Fruit fly (Drosophila melanogaster): ENCODE measurements around the gene S.

The S gene

DNA sequence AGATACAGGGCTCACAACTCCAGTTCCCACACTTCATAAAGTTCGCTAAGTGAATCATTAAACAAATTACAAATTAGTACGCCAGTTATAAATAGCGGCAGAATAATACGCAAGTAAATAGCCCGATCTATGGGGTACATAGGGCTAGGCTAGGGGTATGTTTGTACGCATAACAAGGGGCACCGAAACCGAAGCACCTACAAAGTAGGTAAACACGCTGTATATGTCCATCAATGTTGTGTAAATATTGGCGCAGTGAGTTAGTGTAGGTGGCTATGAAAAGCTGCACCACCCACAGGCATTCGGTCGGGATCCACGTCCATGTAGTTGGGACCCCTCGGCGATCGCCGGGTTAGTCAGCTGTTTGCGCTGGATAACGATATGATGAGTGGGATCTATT lies 5.4 kb downstream of the S start (continued):
- TF ChIP-seq sob (GFP tag; IDR thresholded peaks at IDR 0.05), result peak; percentile 94
- peak; percentile 98 for TF ChIP-seq Kr (GFP tag; optimal IDR thresholded peaks at IDR 0.05)
- peak; percentile 97 for TF ChIP-seq CG1792 (GFP tag; optimal IDR thresholded peaks at IDR 0.05)
- TF ChIP-seq CG8944 (GFP tag; optimal IDR thresholded peaks at IDR 0.05), result peak; percentile 92
- TF ChIP-seq abd-A (tag; optimal IDR thresholded peaks at IDR 0.05), result peak; percentile 43
- TF ChIP-seq Asciz (GFP tag; optimal IDR thresholded peaks at IDR 0.05), result peak; percentile 98
- peak; percentile 94 for TF ChIP-seq CG12659 (GFP tag; optimal IDR thresholded peaks at IDR 0.05)
- TF ChIP-seq Hmr (GFP tag; optimal IDR thresholded peaks at IDR 0.05), result peak; percentile 94
- TF ChIP-seq CG3847 (GFP tag; IDR thresholded peaks at IDR 0.05), result peak; percentile 75
- peak; percentile 52 for TF ChIP-seq nom (GFP tag; optimal IDR thresholded peaks at IDR 0.05)
- TF ChIP-seq CG1647 (GFP tag; optimal IDR thresholded peaks at IDR 0.05), result peak; percentile 94
- TF ChIP-seq Ets65A (GFP tag), result peak; percentile 95
- peak; percentile 91 for TF ChIP-seq CG31441 (GFP tag; IDR thresholded peaks at IDR 0.05)
- no peak for TF ChIP-seq Dll (GFP tag; IDR thresholded peaks at IDR 0.05; ENCODE audit: partially characterized antibody)
- peak; percentile 99 for TF ChIP-seq CG3407 (GFP tag; optimal IDR thresholded peaks at IDR 0.05)
- TF ChIP-seq schlank (tag; optimal IDR thresholded peaks at IDR 0.05), result peak; percentile 95
- peak; percentile 92 for TF ChIP-seq onecut (GFP tag; IDR thresholded peaks at IDR 0.05)
- peak; percentile 85 for TF ChIP-seq fd3F (GFP tag; optimal IDR thresholded peaks at IDR 0.05)
- TF ChIP-seq nau (GFP tag; optimal IDR thresholded peaks at IDR 0.05), result peak; percentile 98
- TF ChIP-seq Side (GFP tag; optimal IDR thresholded peaks at IDR 0.05), result peak; percentile 96
- TF ChIP-seq CG1602 (GFP tag; optimal IDR thresholded peaks at IDR 0.05), result peak; percentile 83
- no peak for TF ChIP-seq jigr1 (GFP tag; IDR thresholded peaks at IDR 0.05)
- TF ChIP-seq dan (GFP tag; IDR thresholded peaks at IDR 0.05), result no peak
- TF ChIP-seq wek (GFP tag; optimal IDR thresholded peaks at IDR 0.05), result peak; percentile 97
- TF ChIP-seq CG9215 (GFP tag; IDR thresholded peaks at IDR 0.05), result peak; percentile 57
- TF ChIP-seq toy (GFP tag; IDR thresholded peaks at IDR 0.05), result peak; percentile 86
- peak; percentile 84 for TF ChIP-seq ken (GFP tag; IDR thresholded peaks at IDR 0.05)
- peak; percentile 81 for TF ChIP-seq NFAT (GFP tag; IDR thresholded peaks at IDR 0.05)
- peak; percentile 70 for TF ChIP-seq CTCF (GFP tag; optimal IDR thresholded peaks at IDR 0.05)
- peak; percentile 97 for TF ChIP-seq CG11398 (GFP tag; optimal IDR thresholded peaks at IDR 0.05)
- peak; percentile 86 for TF ChIP-seq CG8281 (tag; optimal IDR thresholded peaks at IDR 0.05)
- TF ChIP-seq CG14014 (GFP tag; IDR thresholded peaks at IDR 0.05), result peak; percentile 89
- peak; percentile 95 for TF ChIP-seq CG4707 (GFP tag; optimal IDR thresholded peaks at IDR 0.05)
- peak; percentile 82 for TF ChIP-seq scrt (GFP tag; optimal IDR thresholded peaks at IDR 0.05)
- peak; percentile 74 for TF ChIP-seq CG7372 (GFP tag; IDR thresholded peaks at IDR 0.05)
- peak; percentile 90 for TF ChIP-seq en (GFP tag; optimal IDR thresholded peaks at IDR 0.05)
- peak; percentile 94 for TF ChIP-seq ara (GFP tag; IDR thresholded peaks at IDR 0.05)
- TF ChIP-seq wdn (GFP tag; IDR thresholded peaks at IDR 0.05), result peak; percentile 82
- peak; percentile 85 for TF ChIP-seq tx (GFP tag; optimal IDR thresholded peaks at IDR 0.05)
- TF ChIP-seq pb (GFP tag; optimal IDR thresholded peaks at IDR 0.05), result peak; percentile 91
- TF ChIP-seq CG12769 (tag; optimal IDR thresholded peaks at IDR 0.05), result peak; percentile 96
- TF ChIP-seq Dip2 (GFP tag; IDR thresholded peaks at IDR 0.05), result no peak
- TF ChIP-seq hbn (GFP tag; IDR thresholded peaks at IDR 0.05; ENCODE audit: partially characterized antibody), result no peak
- TF ChIP-seq Optix (GFP tag; IDR thresholded peaks at IDR 0.05), result peak; percentile 84
- peak; percentile 94 for TF ChIP-seq CG18619 (GFP tag; optimal IDR thresholded peaks at IDR 0.05)
- peak; percentile 81 for TF ChIP-seq CG11504 (tag; optimal IDR thresholded peaks at IDR 0.05)
- peak; percentile 93 for TF ChIP-seq CG16863 (GFP tag; optimal IDR thresholded peaks at IDR 0.05)
- peak; percentile 13 for TF ChIP-seq phol (tag; optimal IDR thresholded peaks at IDR 0.05)
- TF ChIP-seq az2 (GFP tag; optimal IDR thresholded peaks at IDR 0.05), result peak; percentile 66
- peak; percentile 96 for TF ChIP-seq HHEX (GFP tag; optimal IDR thresholded peaks at IDR 0.05)
- TF ChIP-seq Max (GFP tag; optimal IDR thresholded peaks at IDR 0.05), result peak; percentile 91
- peak; percentile 93 for TF ChIP-seq pho (GFP tag; optimal IDR thresholded peaks at IDR 0.05)
